Fruit fly (Drosophila melanogaster): Measurements from ENCODE around the gene ssx.

ssx gene

DNA sequence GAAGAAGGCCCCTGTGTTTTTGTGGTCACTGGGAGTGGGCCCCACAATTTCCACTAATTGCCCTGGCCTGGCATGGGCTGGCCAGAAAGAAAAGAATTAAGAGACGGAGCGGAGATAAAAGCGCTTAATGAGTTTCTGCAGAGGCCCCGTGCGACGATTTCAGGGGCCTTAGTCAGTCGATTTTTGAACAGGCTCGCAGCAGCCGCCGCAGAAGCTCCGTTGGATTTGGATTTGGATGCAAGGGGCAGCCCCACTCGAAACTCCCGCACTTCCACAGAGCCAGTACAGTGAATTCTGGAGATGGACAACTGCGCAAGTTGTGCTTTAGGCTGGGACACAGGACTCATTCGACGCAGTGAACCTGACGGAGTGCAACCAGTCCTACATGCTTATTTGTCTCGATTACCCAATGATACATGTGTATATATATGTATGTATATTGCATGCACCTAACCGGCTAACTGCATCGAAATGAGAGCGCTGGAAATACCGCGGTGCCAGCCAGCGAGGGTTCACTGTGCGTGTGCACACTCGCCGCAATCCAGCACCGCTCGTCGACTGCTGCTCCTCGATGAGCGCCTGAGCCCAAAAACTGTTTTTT is 28.2 kb downstream of the ssx start (continued):
- TF ChIP-seq CG31441 (GFP tag; IDR thresholded peaks at IDR 0.05), result peak; percentile 35; the same call in 1 of the 2 replicates
- TF ChIP-seq Camta (GFP tag; optimal IDR thresholded peaks at IDR 0.05), result peak; percentile 38
- peak; percentile 66 for TF ChIP-seq Sox102F (GFP tag; optimal IDR thresholded peaks at IDR 0.05)
- no peak for TF ChIP-seq Dref (GFP tag; IDR thresholded peaks at IDR 0.05)
- peak; percentile 84 for TF ChIP-seq sisA (GFP tag; IDR thresholded peaks at IDR 0.05)
- no peak for TF ChIP-seq Bgb (GFP tag; IDR thresholded peaks at IDR 0.05; ENCODE audit: partially characterized antibody)
- peak; percentile 53 for TF ChIP-seq Oaz (GFP tag; IDR thresholded peaks at IDR 0.05)
- TF ChIP-seq zen2 (GFP tag; IDR thresholded peaks at IDR 0.05; ENCODE audit: partially characterized antibody), result no peak
- TF ChIP-seq fd64A (GFP tag; optimal IDR thresholded peaks at IDR 0.05), result no peak
- peak; percentile 51 for TF ChIP-seq CG13775 (GFP tag; optimal IDR thresholded peaks at IDR 0.05)
- TF ChIP-seq nerfin-2 (GFP tag; IDR thresholded peaks at IDR 0.05; ENCODE audit: partially characterized antibody), result no peak
- no peak for TF ChIP-seq CG10959 (GFP tag; IDR thresholded peaks at IDR 0.05)
- TF ChIP-seq grau (tag; optimal IDR thresholded peaks at IDR 0.05), result peak; percentile 98
- TF ChIP-seq CG6854 (GFP tag; optimal IDR thresholded peaks at IDR 0.05), result peak; percentile 32
- TF ChIP-seq ci (GFP tag; IDR thresholded peaks at IDR 0.05), result peak; percentile 61
- peak; percentile 36 for TF ChIP-seq D19A (tag; optimal IDR thresholded peaks at IDR 0.05)
- TF ChIP-seq vnd (GFP tag; IDR thresholded peaks at IDR 0.05; ENCODE audit: partially characterized antibody), result no peak
- TF ChIP-seq ind (GFP tag; optimal IDR thresholded peaks at IDR 0.05), result peak; percentile 76
- peak; percentile 53 for TF ChIP-seq lbe (GFP tag; optimal IDR thresholded peaks at IDR 0.05)
- no peak for TF ChIP-seq Nf-YB (GFP tag; optimal IDR thresholded peaks at IDR 0.05)
- peak; percentile 71 for TF ChIP-seq pum (GFP tag; optimal IDR thresholded peaks at IDR 0.05)
- peak; percentile 57 for TF ChIP-seq croc (GFP tag; conservative IDR thresholded peaks at IDR 0.05)
- TF ChIP-seq Taf1 (GFP tag; IDR thresholded peaks at IDR 0.05), result peak; percentile 48; the same call in 1 of the 2 replicates
- no peak for TF ChIP-seq CG30020 (tag; optimal IDR thresholded peaks at IDR 0.05)
- TF ChIP-seq CG4730 (GFP tag; IDR thresholded peaks at IDR 0.05), result peak; percentile 40; the same call in 1 of the 2 replicates
- TF ChIP-seq Sry-β (GFP tag; optimal IDR thresholded peaks at IDR 0.05), result no peak
- no peak for TF ChIP-seq gfzf (GFP tag; optimal IDR thresholded peaks at IDR 0.05)
- TF ChIP-seq CG17568 (GFP tag; optimal IDR thresholded peaks at IDR 0.05), result no peak
- TF ChIP-seq Kr (GFP tag; optimal IDR thresholded peaks at IDR 0.05), result no peak
- TF ChIP-seq en (GFP tag; optimal IDR thresholded peaks at IDR 0.05), result peak; percentile 26
- peak; percentile 2 for TF ChIP-seq CG15601 (tag; optimal IDR thresholded peaks at IDR 0.05)
- no peak for TF ChIP-seq p53 (GFP tag; optimal IDR thresholded peaks at IDR 0.05)
- TF ChIP-seq sens-2 (GFP tag; IDR thresholded peaks at IDR 0.05), result no peak
- TF ChIP-seq Hand (GFP tag; optimal IDR thresholded peaks at IDR 0.05), result peak; percentile 30
- TF ChIP-seq Six4 (GFP tag; optimal IDR thresholded peaks at IDR 0.05), result peak; percentile 59
- peak; percentile 56 for TF ChIP-seq Max (GFP tag; optimal IDR thresholded peaks at IDR 0.05)
- peak; percentile 30 for TF ChIP-seq ewg (GFP tag; optimal IDR thresholded peaks at IDR 0.05)
- no peak for TF ChIP-seq her (GFP tag; optimal IDR thresholded peaks at IDR 0.05)
- no peak for TF ChIP-seq CG2199 (GFP tag; IDR thresholded peaks at IDR 0.05)
- TF ChIP-seq Med (GFP tag), result peak; percentile 91
- peak; percentile 41 for TF ChIP-seq CG8089 (GFP tag; optimal IDR thresholded peaks at IDR 0.05)
- no peak for TF ChIP-seq chinmo (GFP tag; IDR thresholded peaks at IDR 0.05; ENCODE audit: partially characterized antibody)
- TF ChIP-seq HLH54F (GFP tag; optimal IDR thresholded peaks at IDR 0.05), result peak; percentile 57
- no peak for TF ChIP-seq sc (optimal IDR thresholded peaks at IDR 0.05)
- TF ChIP-seq sc (GFP tag; optimal IDR thresholded peaks at IDR 0.05), result no peak
- no peak for TF ChIP-seq CG10654 (GFP tag; optimal IDR thresholded peaks at IDR 0.05)
- TF ChIP-seq az2 (GFP tag; optimal IDR thresholded peaks at IDR 0.05), result peak; percentile 38
- peak; percentile 63 for TF ChIP-seq Xbp1 (GFP tag; optimal IDR thresholded peaks at IDR 0.05)
- TF ChIP-seq Hmx (GFP tag; optimal IDR thresholded peaks at IDR 0.05), result no peak
- TF ChIP-seq CG13296 (GFP tag; optimal IDR thresholded peaks at IDR 0.05), result peak; percentile 44
- TF ChIP-seq CG1024 (GFP tag; IDR thresholded peaks at IDR 0.05), result no peak

All from whole organism, embryonic.